Worm (Caenorhabditis elegans): ENCODE results near the gene Y54G11A.17.

DNA sequence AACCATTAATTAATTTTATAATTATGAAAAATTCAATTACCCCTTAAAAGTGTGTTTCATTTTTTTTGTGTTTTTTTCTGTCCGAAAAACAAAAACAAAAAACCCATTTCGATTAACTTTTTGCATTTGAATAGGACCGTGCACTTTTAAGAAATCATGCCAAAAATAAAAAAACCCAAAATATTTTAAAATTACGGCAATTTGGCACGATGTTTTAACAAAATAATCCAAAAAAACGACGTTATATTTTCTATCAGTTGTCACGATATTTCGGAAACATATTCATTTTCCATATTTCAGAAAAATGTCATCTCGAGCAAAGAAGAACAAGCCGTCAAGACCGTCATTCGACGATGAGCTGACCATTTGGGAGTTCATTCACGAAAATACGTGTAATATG, 12.5 kb upstream of the Y54G11A.17 start, which contains the start of gene tebp-1:
- TF ChIP-seq lin-1 (GFP tag; IDR thresholded peaks at IDR 0.05) (no peak), skn-1 (tag; optimal IDR thresholded peaks at IDR 0.05) (no peak), zip-11 (GFP tag; IDR thresholded peaks at IDR 0.05) (no peak), mdl-1 (tag; optimal IDR thresholded peaks at IDR 0.05) (no peak), hlh-30 (tag; optimal IDR thresholded peaks at IDR 0.05; ENCODE audit: insufficient read depth) (no peak), ceh-82 (tag; optimal IDR thresholded peaks at IDR 0.05) (no peak)

Measured in whole organism, L4 larva.